Fruit fly (Drosophila melanogaster) whole organism, embryonic: ENCODE data around the gene Ufd4.

Experiments used
- B-H1 ChIP-seq: fragments of 200-800 bp; sonication (Bioruptor generic); IDR thresholded peaks from 3 replicates; pipeline ENCODE4 v1.3.6; 2022; ENCODE audit warnings: missing biosample characterization, missing genetic modification characterization
- Bdp1 ChIP-seq: fragments of 200-800 bp; sonication (Bioruptor generic); optimal IDR thresholded peaks from 3 replicates; lab custom pipeline; 2016; ENCODE audit warnings: missing biosample characterization, missing genetic modification characterization
- Bgb ChIP-seq: fragments of 200-800 bp; sonication (Bioruptor generic); IDR thresholded peaks from 2 replicates; pipeline ENCODE4 v1.3.6; 2022; ENCODE audit warnings: missing biosample characterization, missing genetic modification characterization; ENCODE audit not compliant: partially characterized antibody
- CG1024 ChIP-seq: fragments of 200-800 bp; sonication (Bioruptor generic); IDR thresholded peaks from 2 replicates; pipeline ENCODE4 v1.3.6; 2022; ENCODE audit warnings: missing biosample characterization, missing genetic modification characterization
- CG13123 ChIP-seq: fragments of 200-800 bp; sonication (Bioruptor generic); optimal IDR thresholded peaks from 2 replicates; lab custom pipeline; 2016; ENCODE audit warnings: missing biosample characterization, missing genetic modification characterization
- CG15011 ChIP-seq: fragments of 200-800 bp; sonication (Bioruptor generic); optimal IDR thresholded peaks from 3 replicates; lab custom pipeline; 2018; ENCODE audit warnings: missing biosample characterization, mild to moderate bottlenecking, missing genetic modification characterization
- CG15514 ChIP-seq: fragments of 200-800 bp; sonication (Bioruptor generic); optimal IDR thresholded peaks from 3 replicates; lab custom pipeline; 2017; ENCODE audit warnings: missing biosample characterization, missing genetic modification characterization, mild to moderate bottlenecking, moderate library complexity, missing genetic modification reagents
- CG1647 ChIP-seq: fragments of 200-800 bp; sonication (Bioruptor generic); optimal IDR thresholded peaks from 3 replicates; lab custom pipeline; 2016; ENCODE audit warnings: missing biosample characterization, missing genetic modification characterization
- CG16813 ChIP-seq: fragments of 200-800 bp; sonication (Bioruptor generic); IDR thresholded peaks from 3 replicates; pipeline ENCODE4 v1.3.6; 2022; ENCODE audit warnings: missing biosample characterization, missing genetic modification characterization; ENCODE audit not compliant: partially characterized antibody
- CG17568 ChIP-seq: fragments of 200-800 bp; sonication (Bioruptor generic); optimal IDR thresholded peaks from 2 replicates; lab custom pipeline; 2018; ENCODE audit warnings: missing biosample characterization, mild to moderate bottlenecking, missing genetic modification characterization, moderate library complexity
- CG2120 ChIP-seq: fragments of 200-800 bp; sonication (Bioruptor generic); optimal IDR thresholded peaks from 3 replicates; lab custom pipeline; 2016; ENCODE audit warnings: missing biosample characterization, missing genetic modification characterization
- CG2875 ChIP-seq: fragments of 200-800 bp; sonication (Bioruptor generic); optimal IDR thresholded peaks from 2 replicates; lab custom pipeline; 2017; ENCODE audit warnings: missing biosample characterization, mild to moderate bottlenecking, missing genetic modification characterization, missing genetic modification reagents
- CG31224 ChIP-seq: fragments of 200-800 bp; sonication (Bioruptor generic); IDR thresholded peaks from 2 replicates; pipeline ENCODE4 v1.3.6; 2022; ENCODE audit warnings: missing biosample characterization, missing genetic modification characterization
- CG33213 ChIP-seq: fragments of 200-800 bp; sonication (Bioruptor generic); optimal IDR thresholded peaks from 3 replicates; lab custom pipeline; 2016; ENCODE audit warnings: missing biosample characterization, missing genetic modification characterization
- CG3995 ChIP-seq: fragments of 200-800 bp; sonication (Bioruptor generic); optimal IDR thresholded peaks from 3 replicates; lab custom pipeline; 2016; ENCODE audit warnings: missing biosample characterization, missing genetic modification characterization
- CG4282 ChIP-seq: fragments of 200-800 bp; sonication (Bioruptor generic); optimal IDR thresholded peaks from 2 replicates; lab custom pipeline; 2016; ENCODE audit warnings: missing biosample characterization, missing genetic modification characterization
- CG4707 ChIP-seq: fragments of 200-800 bp; sonication (Bioruptor generic); optimal IDR thresholded peaks from 2 replicates; lab custom pipeline; 2018; ENCODE audit warnings: missing biosample characterization, mild to moderate bottlenecking, missing genetic modification characterization, moderate library complexity
- CG6654 ChIP-seq: fragments of 200-800 bp; sonication (Bioruptor generic); optimal IDR thresholded peaks from 2 replicates; lab custom pipeline; 2017; ENCODE audit warnings: missing biosample characterization, mild to moderate bottlenecking, missing genetic modification characterization
- CG6791 ChIP-seq: fragments of 200-800 bp; sonication (Bioruptor generic); IDR thresholded peaks from 3 replicates; pipeline ENCODE4 v1.3.6; 2022; ENCODE audit warnings: missing biosample characterization, missing genetic modification characterization; ENCODE audit not compliant: partially characterized antibody
- CG7839 ChIP-seq: fragments of 200-800 bp; sonication (Bioruptor generic); optimal IDR thresholded peaks from 3 replicates; lab custom pipeline; 2018; ENCODE audit warnings: missing biosample characterization, mild to moderate bottlenecking, missing genetic modification characterization, moderate library complexity
- Dek ChIP-seq: fragments of 200-800 bp; sonication (Bioruptor generic); optimal IDR thresholded peaks from 3 replicates; lab custom pipeline; 2019; ENCODE audit warnings: missing biosample characterization, mild to moderate bottlenecking, missing genetic modification characterization, moderate library complexity
- Hmr ChIP-seq: fragments of 200-800 bp; sonication (Bioruptor generic); optimal IDR thresholded peaks from 3 replicates; lab custom pipeline; 2017; ENCODE audit warnings: mild to moderate bottlenecking, missing biosample characterization, missing genetic modification reagents, missing genetic modification characterization
- Pdp1 ChIP-seq, 2 experiments: fragments of 200-800 bp; sonication (Bioruptor generic); optimal IDR thresholded peaks; 3 replicates each; lab custom pipeline; 2016; ENCODE audit warnings: missing biosample characterization in 2 of 2, missing genetic modification characterization in 2 of 2, mild to moderate bottlenecking in 1 of 2, moderate library complexity in 1 of 2
- Side ChIP-seq: fragments of 200-800 bp; sonication (Bioruptor generic); optimal IDR thresholded peaks from 2 replicates; lab custom pipeline; 2016; ENCODE audit warnings: missing biosample characterization, missing genetic modification characterization
- YL-1 ChIP-seq: fragments of 200-800 bp; sonication (Bioruptor generic); optimal IDR thresholded peaks from 3 replicates; lab custom pipeline; 2017; ENCODE audit warnings: missing biosample characterization, mild to moderate bottlenecking, missing genetic modification characterization
- bab2 ChIP-seq: fragments of 200-800 bp; sonication (Bioruptor generic); optimal IDR thresholded peaks from 2 replicates; lab custom pipeline; 2016; ENCODE audit warnings: missing biosample characterization, missing genetic modification characterization
- bsh ChIP-seq, 2 experiments: fragments of 200-800 bp; sonication (Bioruptor generic); optimal IDR thresholded peaks; 2 replicates each; lab custom pipeline; 2017 to 2018; ENCODE audit warnings: mild to moderate bottlenecking in 2 of 2, missing biosample characterization in 2 of 2, missing genetic modification characterization in 2 of 2, moderate library complexity in 1 of 2
- cad ChIP-seq: fragments of >200 bp; optimal IDR thresholded peaks from 2 replicates; lab custom pipeline; 2017; ENCODE audit warnings: missing biosample characterization, missing genetic modification characterization
- cg ChIP-seq: fragments of 200-800 bp; sonication (Bioruptor generic); optimal IDR thresholded peaks from 3 replicates; lab custom pipeline; 2019; ENCODE audit warnings: missing biosample characterization, mild to moderate bottlenecking, missing genetic modification characterization, moderate library complexity
- chm ChIP-seq: fragments of 200-800 bp; sonication (Bioruptor generic); IDR thresholded peaks from 2 replicates; pipeline ENCODE4 v1.3.6; 2022; ENCODE audit warnings: missing biosample characterization, missing genetic modification characterization
- ci ChIP-seq: fragments of 200-800 bp; sonication (Bioruptor generic); IDR thresholded peaks from 3 replicates; pipeline ENCODE4 v1.3.6; 2022; ENCODE audit warnings: missing biosample characterization, missing genetic modification characterization
- dan ChIP-seq: fragments of 200-800 bp; sonication (Bioruptor generic); IDR thresholded peaks from 2 replicates; pipeline ENCODE4 v1.3.6; 2022; ENCODE audit warnings: missing biosample characterization, missing genetic modification characterization
- exex ChIP-seq: fragments of 200-800 bp; sonication (Bioruptor generic); optimal IDR thresholded peaks from 4 replicates; lab custom pipeline; 2018; ENCODE audit warnings: missing biosample characterization, mild to moderate bottlenecking, missing genetic modification characterization, moderate library complexity
- fu2 ChIP-seq: fragments of 200-800 bp; sonication (Bioruptor generic); optimal IDR thresholded peaks from 2 replicates; lab custom pipeline; 2016; ENCODE audit warnings: missing biosample characterization, missing genetic modification characterization
- luna ChIP-seq: fragments of 200-800 bp; sonication (Bioruptor generic); optimal IDR thresholded peaks from 2 replicates; lab custom pipeline; 2016; ENCODE audit warnings: missing biosample characterization, missing genetic modification characterization
- pho ChIP-seq: fragments of 200-800 bp; sonication (Bioruptor generic); optimal IDR thresholded peaks from 2 replicates; lab custom pipeline; 2016; ENCODE audit warnings: missing biosample characterization, missing genetic modification characterization
- scrt ChIP-seq: fragments of 200-800 bp; sonication (Bioruptor generic); optimal IDR thresholded peaks from 2 replicates; lab custom pipeline; 2018; ENCODE audit warnings: missing biosample characterization, mild to moderate bottlenecking, missing genetic modification characterization, moderate library complexity
- sr ChIP-seq: fragments of 200-800 bp; sonication (Bioruptor generic); IDR thresholded peaks from 3 replicates; pipeline ENCODE4 v1.3.6; 2022; ENCODE audit warnings: missing biosample characterization, missing genetic modification characterization
- tap ChIP-seq: fragments of 200-800 bp; optimal IDR thresholded peaks from 3 replicates; lab custom pipeline; 2019; ENCODE audit warnings: missing biosample characterization, mild to moderate bottlenecking, missing genetic modification characterization, moderate library complexity
- tgo ChIP-seq: fragments of 200-800 bp; sonication (Bioruptor generic); IDR thresholded peaks from 3 replicates; pipeline ENCODE4 v1.3.6; 2022; ENCODE audit warnings: missing biosample characterization, missing genetic modification characterization
- unc-4 ChIP-seq: fragments of 200-800 bp; sonication (Bioruptor generic); IDR thresholded peaks from 2 replicates; pipeline ENCODE4 v1.3.6; 2022; ENCODE audit warnings: missing biosample characterization, missing genetic modification characterization; ENCODE audit not compliant: partially characterized antibody
- unpg ChIP-seq: fragments of 200-800 bp; sonication (Bioruptor generic); optimal IDR thresholded peaks from 3 replicates; lab custom pipeline; 2018; ENCODE audit warnings: missing biosample characterization, mild to moderate bottlenecking, missing genetic modification characterization, moderate library complexity

The Ufd4 gene

dm6 chr2L:10334854-10335277 is 42.7 kb upstream of the Ufd4 start (continued):
- TF ChIP-seq ci (GFP tag; lab: Robert Waterston, UW) (no peak; the same call in 2 of the 3 replicates), tgo (GFP tag; lab: Robert Waterston, UW) (no peak; the same call in 2 of the 3 replicates), B-H1 (no peak), unpg (GFP tag; lab: Kevin White, UChicago) (peak; percentile 57), CG1647 (GFP tag; lab: Kevin White, UChicago) (peak; percentile 61), CG6654 (no peak), CG15514 (GFP tag; lab: Kevin White, UChicago) (peak; percentile 96), CG31224 (GFP tag; lab: Robert Waterston, UW) (no peak), CG7839 (tag; lab: Kevin White, UChicago) (peak; percentile 14), sr (GFP tag; lab: Robert Waterston, UW) (no peak), Bgb (GFP tag; lab: Robert Waterston, UW) (peak; percentile 74), bsh (GFP tag; optimal IDR thresholded peaks at IDR 0.05; lab: Kevin White, UChicago) (peak; percentile 43 to 48), CG1024 (GFP tag; lab: Robert Waterston, UW) (peak; percentile 75; the same call in 1 of the 2 replicates), cad (GFP tag; lab: Kevin White, UChicago) (no peak), Side (GFP tag; lab: Kevin White, UChicago) (peak; percentile 67), CG33213 (GFP tag; lab: Kevin White, UChicago) (peak; percentile 61), unc-4 (peak; percentile 67), Dek (peak; percentile 60), CG4707 (GFP tag; lab: Kevin White, UChicago) (peak; percentile 65), CG4282 (no peak), tap (peak; percentile 34), Pdp1 (GFP tag; optimal IDR thresholded peaks at IDR 0.05; lab: Kevin White, UChicago) (peak; percentile 38 to 97), CG16813 (GFP tag; lab: Robert Waterston, UW) (0 out of 3 replicates have a peak, but pooled peaks have one; percentile 40), CG6791 (GFP tag; lab: Robert Waterston, UW) (no peak; the same call in 2 of the 3 replicates), pho (GFP tag; lab: Kevin White, UChicago) (peak; percentile 18), exex (tag; lab: Kevin White, UChicago) (peak; percentile 97), CG3995 (GFP tag; lab: Kevin White, UChicago) (peak; percentile 13), CG15011 (GFP tag; lab: Kevin White, UChicago) (peak; percentile 45), YL-1 (GFP tag; lab: Kevin White, UChicago) (peak; percentile 88), Hmr (GFP tag; lab: Kevin White, UChicago) (peak; percentile 90), CG17568 (peak; percentile 72), fu2 (GFP tag; lab: Kevin White, UChicago) (peak; percentile 21), cg (GFP tag; lab: Kevin White, UChicago) (peak; percentile 100), chm (GFP tag; lab: Robert Waterston, UW) (no peak; the same call in 1 of the 2 replicates), scrt (GFP tag; lab: Kevin White, UChicago) (peak; percentile 50), CG13123 (GFP tag; lab: Kevin White, UChicago) (peak; percentile 30), luna (GFP tag; lab: Kevin White, UChicago) (no peak), CG2120 (GFP tag; lab: Kevin White, UChicago) (peak; percentile 69), Bdp1 (GFP tag; lab: Kevin White, UChicago) (no peak), CG2875 (peak; percentile 53), bab2 (GFP tag; lab: Kevin White, UChicago) (peak; percentile 10), dan (GFP tag; lab: Robert Waterston, UW) (no peak)
